Fruit fly (Drosophila melanogaster) whole organism, embryonic: Measurements from ENCODE around the gene ssp7.

Source experiments
- CG31388 ChIP-seq: fragments of 200-800 bp; sonication (Bioruptor generic); optimal IDR thresholded peaks from 2 replicates; lab custom pipeline; 2016; ENCODE audit warnings: missing biosample characterization, missing genetic modification characterization
- CG6813 ChIP-seq: fragments of 200-800 bp; sonication (Bioruptor generic); optimal IDR thresholded peaks from 2 replicates; lab custom pipeline; 2017; ENCODE audit warnings: missing biosample characterization, missing genetic modification characterization, mild to moderate bottlenecking, moderate library complexity, missing genetic modification reagents
- HLH3B ChIP-seq: fragments of 200-800 bp; sonication (Bioruptor generic); IDR thresholded peaks from 2 replicates; pipeline ENCODE4 v1.3.6; 2022; ENCODE audit warnings: missing biosample characterization, missing genetic modification characterization
- br ChIP-seq: fragments of >200 bp; optimal IDR thresholded peaks from 2 replicates; lab custom pipeline; 2017
- kay ChIP-seq: fragments of 200-800 bp; sonication (Bioruptor generic); optimal IDR thresholded peaks from 2 replicates; lab custom pipeline; 2016; ENCODE audit warnings: missing biosample characterization, missing genetic modification characterization
- odd ChIP-seq: fragments of 200-800 bp; sonication (Bioruptor generic); optimal IDR thresholded peaks from 2 replicates; lab custom pipeline; 2017; ENCODE audit warnings: missing biosample characterization, mild to moderate bottlenecking, missing genetic modification characterization
- sob ChIP-seq: fragments of 200-800 bp; sonication (Bioruptor generic); IDR thresholded peaks from 2 replicates; pipeline ENCODE4 v1.3.6; 2022; ENCODE audit warnings: missing biosample characterization, missing genetic modification characterization

dm6 chrX:11136587-11137512 is 3.2 kb downstream of the ssp7 start, which contains the start of gene Klp10A:
- no peak for TF ChIP-seq odd (GFP tag; lab: Kevin White, UChicago)
- TF ChIP-seq sob (GFP tag; lab: Robert Waterston, UW), result peak; percentile 43; the same call in 1 of the 2 replicates
- no peak for TF ChIP-seq CG6813 (GFP tag; lab: Kevin White, UChicago)
- TF ChIP-seq br, result no peak
- no peak for TF ChIP-seq CG31388 (GFP tag; lab: Kevin White, UChicago)
- TF ChIP-seq HLH3B (GFP tag; lab: Robert Waterston, UW), result no peak
- no peak for TF ChIP-seq kay (GFP tag; lab: Kevin White, UChicago)
